Worm (Caenorhabditis elegans): ENCODE data around the gene F01F1.14.

DNA sequence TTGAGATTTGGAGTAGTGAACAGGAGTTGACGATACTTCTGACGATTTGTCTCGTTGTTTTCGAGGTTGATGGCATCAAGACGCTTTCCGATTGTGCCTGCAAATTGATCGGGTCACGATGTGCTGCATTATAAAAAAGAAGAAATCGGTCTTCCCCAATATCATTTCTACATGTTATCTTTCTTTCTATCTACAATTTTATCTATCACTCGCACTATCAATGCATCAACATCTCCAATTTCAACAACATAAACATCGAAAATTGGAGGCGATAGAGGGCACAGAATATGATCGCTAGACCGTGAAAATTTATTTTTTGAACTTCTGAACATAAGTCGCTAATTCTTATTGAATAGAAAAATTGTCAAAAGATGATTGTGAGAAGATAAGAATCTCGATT, 7.0 kb downstream of the F01F1.14 start:
- TF ChIP-seq ztf-29 (GFP tag; IDR thresholded peaks at IDR 0.05) (no peak), cog-1 (tag; optimal IDR thresholded peaks at IDR 0.05) (no peak), ztf-23 (GFP tag; IDR thresholded peaks at IDR 0.05) (no peak), flt-1 (GFP tag; IDR thresholded peaks at IDR 0.05) (no peak)

Data from whole organism, midembryonic.